Worm (Caenorhabditis elegans) whole organism, late embryonic: Measurements from ENCODE around the gene obr-3.
A peak's percentile ranks its signal among the peaks of the same experiment; 100 is the strongest.

Source experiments
- C38D4.7 ChIP-seq: fragments of 200-800 bp; sonication (Bioruptor generic); optimal IDR thresholded peaks from 2 replicates; lab custom pipeline; 2018; ENCODE audit warnings: mild to moderate bottlenecking, missing genetic modification characterization, moderate library complexity, missing compliant biosample characterization
- F13H6.1 ChIP-seq: sonication (generic microtip); optimal IDR thresholded peaks from 2 replicates; lab custom pipeline; 2016; ENCODE audit warnings: missing genetic modification characterization, missing compliant biosample characterization
- T23F11.4 ChIP-seq: fragments of 200-800 bp; sonication (Bioruptor generic); optimal IDR thresholded peaks from 2 replicates; lab custom pipeline; 2018; ENCODE audit warnings: mild to moderate bottlenecking, missing genetic modification characterization, missing compliant biosample characterization
- Y22D7AL.16 ChIP-seq: sonication (generic microtip); optimal IDR thresholded peaks from 2 replicates; lab custom pipeline; 2016; ENCODE audit warnings: missing genetic modification characterization, missing compliant biosample characterization
- ama-1 ChIP-seq: fragments of 150-350 bp; optimal IDR thresholded peaks from 2 replicates; lab custom pipeline; 2014
- ceh-14 ChIP-seq: sonication (generic microtip); optimal IDR thresholded peaks from 2 replicates; lab custom pipeline; 2016; ENCODE audit warnings: missing genotype, missing genetic modification characterization, missing compliant biosample characterization
- ceh-18 ChIP-seq: sonication (generic microtip); optimal IDR thresholded peaks from 2 replicates; lab custom pipeline; 2016; ENCODE audit warnings: missing genetic modification characterization, missing compliant biosample characterization
- ceh-19 ChIP-seq: fragments of 200-800 bp; sonication (Bioruptor generic); optimal IDR thresholded peaks from 2 replicates; lab custom pipeline; 2018; ENCODE audit warnings: mild to moderate bottlenecking, missing genetic modification characterization, missing compliant biosample characterization
- ceh-31 ChIP-seq: sonication (generic microtip); optimal IDR thresholded peaks from 2 replicates; lab custom pipeline; 2016; ENCODE audit warnings: missing genetic modification characterization, missing compliant biosample characterization
- ceh-34 ChIP-seq: sonication (generic microtip); optimal IDR thresholded peaks from 2 replicates; lab custom pipeline; 2016; ENCODE audit warnings: mild to moderate bottlenecking, missing genetic modification characterization, missing compliant biosample characterization
- ceh-45 ChIP-seq: fragments of 200-800 bp; sonication (Bioruptor generic); IDR thresholded peaks from 2 replicates; pipeline ENCODE4 v1.3.6; 2022; ENCODE audit warnings: missing genetic modification reagents, missing genetic modification characterization, missing compliant biosample characterization
- ceh-48 ChIP-seq: sonication (generic microtip); optimal IDR thresholded peaks from 2 replicates; lab custom pipeline; 2016; ENCODE audit warnings: missing genetic modification characterization, inconsistent platforms, missing compliant biosample characterization
- ceh-9 ChIP-seq: sonication (generic microtip); optimal IDR thresholded peaks from 2 replicates; lab custom pipeline; 2016; ENCODE audit warnings: mild to moderate bottlenecking, missing genetic modification characterization, inconsistent platforms, missing compliant biosample characterization
- dve-1 ChIP-seq: sonication (generic microtip); optimal IDR thresholded peaks from 2 replicates; lab custom pipeline; 2017; ENCODE audit warnings: antibody characterized with exemption, mild to moderate bottlenecking, missing genetic modification characterization, missing compliant biosample characterization
- elt-2 ChIP-seq: sonication (generic microtip); optimal IDR thresholded peaks from 2 replicates; lab custom pipeline; 2016; ENCODE audit warnings: missing genetic modification reagents, missing genetic modification characterization, missing compliant biosample characterization
- elt-4 ChIP-seq: sonication (generic microtip); optimal IDR thresholded peaks from 2 replicates; lab custom pipeline; 2016; ENCODE audit warnings: missing genetic modification characterization, missing compliant biosample characterization
- fkh-6 ChIP-seq: sonication (generic microtip); optimal IDR thresholded peaks from 2 replicates; lab custom pipeline; 2016; ENCODE audit warnings: missing genetic modification characterization, missing compliant biosample characterization
- gmeb-2 ChIP-seq: sonication (generic microtip); optimal IDR thresholded peaks from 2 replicates; lab custom pipeline; 2016; ENCODE audit warnings: missing genetic modification characterization, inconsistent platforms, missing compliant biosample characterization
- hlh-13 ChIP-seq: fragments of 200-800 bp; sonication (Bioruptor generic); optimal IDR thresholded peaks from 2 replicates; lab custom pipeline; 2018; ENCODE audit warnings: mild to moderate bottlenecking, missing genetic modification characterization, missing compliant biosample characterization
- hlh-30 ChIP-seq: sonication (generic microtip); optimal IDR thresholded peaks from 2 replicates; lab custom pipeline; 2017; ENCODE audit warnings: antibody characterized with exemption, missing genetic modification characterization, missing compliant biosample characterization; ENCODE audit not compliant: insufficient read depth
- lin-11 ChIP-seq: fragments of 200-800 bp; sonication (Bioruptor generic); optimal IDR thresholded peaks from 2 replicates; lab custom pipeline; 2018; ENCODE audit warnings: mild to moderate bottlenecking, missing genetic modification characterization, missing compliant biosample characterization
- nfya-1 ChIP-seq: sonication (generic microtip); optimal IDR thresholded peaks from 2 replicates; lab custom pipeline; 2017; ENCODE audit warnings: missing genetic modification characterization, mild to moderate bottlenecking, missing compliant biosample characterization, antibody characterized with exemption, moderate library complexity
- nhr-11 ChIP-seq: fragments of 150-350 bp; optimal IDR thresholded peaks from 2 replicates; lab custom pipeline; 2014; ENCODE audit warnings: missing biosample characterization, missing genetic modification characterization
- nhr-232 ChIP-seq: sonication (generic microtip); optimal IDR thresholded peaks from 2 replicates; lab custom pipeline; 2016; ENCODE audit warnings: missing genetic modification characterization, missing compliant biosample characterization
- npax-4 ChIP-seq: sonication (generic microtip); optimal IDR thresholded peaks from 2 replicates; lab custom pipeline; 2016; ENCODE audit warnings: missing genetic modification characterization, missing compliant biosample characterization
- pat-9 ChIP-seq: fragments of 200-800 bp; sonication (Bioruptor generic); optimal IDR thresholded peaks from 2 replicates; lab custom pipeline; 2018; ENCODE audit warnings: mild to moderate bottlenecking, missing genetic modification characterization, moderate library complexity, missing compliant biosample characterization
- pha-2 ChIP-seq: sonication (generic microtip); optimal IDR thresholded peaks from 2 replicates; lab custom pipeline; 2017; ENCODE audit warnings: mild to moderate bottlenecking, missing genetic modification characterization, missing compliant biosample characterization
- pha-4 ChIP-seq: fragments of 150-350 bp; optimal IDR thresholded peaks from 2 replicates; lab custom pipeline; 2018; ENCODE audit warnings: missing biosample characterization, missing genetic modification reagents, missing genetic modification characterization
- pqm-1 ChIP-seq: sonication (generic microtip); optimal IDR thresholded peaks from 2 replicates; lab custom pipeline; 2016; ENCODE audit warnings: missing genetic modification characterization, missing compliant biosample characterization
- pros-1 ChIP-seq: fragments of 150-350 bp; optimal IDR thresholded peaks from 2 replicates; lab custom pipeline; 2014; ENCODE audit warnings: missing biosample characterization, missing genetic modification reagents, missing genetic modification characterization
- rnt-1 ChIP-seq: sonication (generic microtip); optimal IDR thresholded peaks from 2 replicates; lab custom pipeline; 2016; ENCODE audit warnings: missing genetic modification characterization, missing compliant biosample characterization
- sdc-2 ChIP-seq: sonication (generic microtip); optimal IDR thresholded peaks from 2 replicates; lab custom pipeline; 2016; ENCODE audit warnings: missing genotype, missing genetic modification characterization, missing compliant biosample characterization
- sox-2 ChIP-seq: fragments of 200-800 bp; sonication (Bioruptor generic); IDR thresholded peaks from 2 replicates; pipeline ENCODE4 v1.3.6; 2022; ENCODE audit warnings: missing genetic modification reagents, missing genetic modification characterization, missing compliant biosample characterization
- syd-9 ChIP-seq: sonication (generic microtip); optimal IDR thresholded peaks from 2 replicates; lab custom pipeline; 2016; ENCODE audit warnings: mild to moderate bottlenecking, missing genetic modification characterization, moderate library complexity, missing compliant biosample characterization
- tbx-7 ChIP-seq: sonication (generic microtip); optimal IDR thresholded peaks from 2 replicates; lab custom pipeline; 2016; ENCODE audit warnings: missing genotype, missing genetic modification characterization, missing compliant biosample characterization
- unc-3 ChIP-seq, 2 experiments: fragments of 200-800 bp in 1 of 2; sonication (Bioruptor generic) in 1 of 2; sonication (generic microtip) in 1 of 2; conservative IDR thresholded peaks in 1 of 2; optimal IDR thresholded peaks in 1 of 2; 2 replicates each; pipeline versions ENCODE4 v1.3.6 to Lab custom; 2016 to 2022; ENCODE audit warnings: missing compliant biosample characterization in 2 of 2, missing genetic modification characterization in 2 of 2, missing genetic modification reagents in 1 of 2
- unc-42 ChIP-seq: sonication (generic microtip); optimal IDR thresholded peaks from 2 replicates; lab custom pipeline; 2016; ENCODE audit warnings: missing genotype, missing genetic modification characterization, missing compliant biosample characterization
- unc-86 ChIP-seq: sonication (generic microtip); optimal IDR thresholded peaks from 2 replicates; lab custom pipeline; 2016; ENCODE audit warnings: missing genetic modification characterization, missing compliant biosample characterization
- ztf-16 ChIP-seq: sonication (generic microtip); optimal IDR thresholded peaks from 2 replicates; lab custom pipeline; 2017; ENCODE audit warnings: missing genetic modification characterization, missing compliant biosample characterization

The obr-3 gene

ce11 chrX:13768562-13768961 lies 41.1 kb downstream of the obr-3 start:
- TF ChIP-seq unc-86 (tag; lab: Kevin White, UChicago) (no peak), unc-42 (peak; percentile 86), ztf-16 (no peak), C38D4.7 (GFP tag; lab: Kevin White, UChicago) (no peak), dve-1 (no peak), ceh-9 (no peak), ceh-19 (no peak), syd-9 (no peak), nfya-1 (peak; percentile 14), sox-2 (no peak), rnt-1 (no peak), ceh-31 (tag; lab: Kevin White, UChicago) (peak; percentile 34), sdc-2 (no peak), nhr-232 (tag; lab: Kevin White, UChicago) (no peak), ceh-45 (GFP tag; lab: Robert Waterston, UW) (no peak), fkh-6 (tag; lab: Kevin White, UChicago) (no peak)

ce11 chrX:13767282-13767681 lies 42.4 kb downstream of the obr-3 start:
- no peak for TF ChIP-seq dve-1
- no peak for TF ChIP-seq ceh-48
- no peak for TF ChIP-seq unc-3 (GFP tag; conservative IDR thresholded peaks at IDR 0.05; lab: Robert Waterston, UW)
- TF ChIP-seq unc-3 (tag; optimal IDR thresholded peaks at IDR 0.05; lab: Kevin White, UChicago): no peak
- TF ChIP-seq F13H6.1 (tag; lab: Kevin White, UChicago): no peak
- no peak for TF ChIP-seq pha-4 (tag; lab: Kevin White, UChicago)
- TF ChIP-seq elt-4 (tag; lab: Kevin White, UChicago): no peak
- TF ChIP-seq ceh-14 (tag; lab: Kevin White, UChicago): no peak
- no peak for TF ChIP-seq nhr-11 (tag; lab: Kevin White, UChicago)
- TF ChIP-seq ama-1 (lab: Kevin White, UChicago): no peak
- TF ChIP-seq elt-2 (tag; lab: Kevin White, UChicago): no peak
- no peak for TF ChIP-seq tbx-7 (tag; lab: Kevin White, UChicago)
- no peak for TF ChIP-seq T23F11.4 (GFP tag; lab: Kevin White, UChicago)
- no peak for TF ChIP-seq pros-1 (tag; lab: Kevin White, UChicago)
- TF ChIP-seq hlh-13 (GFP tag; lab: Kevin White, UChicago): no peak
- TF ChIP-seq lin-11 (tag; lab: Kevin White, UChicago): no peak

ce11 chrX:13759676-13760447 lies 49.8 kb downstream of the obr-3 start, which contains the start of gene cest-13:
TSS of gene cest-13 (plus strand) at chrX:13760237.
- TF ChIP-seq npax-4 (no peak), nhr-11 (tag; lab: Kevin White, UChicago) (no peak), ceh-18 (no peak)

- TF ChIP-seq hlh-30 (no peak), elt-4 (tag; lab: Kevin White, UChicago) (no peak), Y22D7AL.16 (tag; lab: Kevin White, UChicago) (no peak), nhr-232 (tag; lab: Kevin White, UChicago) (no peak), gmeb-2 (no peak), pat-9 (tag; lab: Kevin White, UChicago) (no peak), ceh-14 (tag; lab: Kevin White, UChicago) (no peak), ceh-34 (tag; lab: Kevin White, UChicago) (no peak), pqm-1 (tag; lab: Kevin White, UChicago) (no peak), pha-2 (tag; lab: Kevin White, UChicago) (no peak)
Measured at ce11 chrX:13755469-13755868, 54.2 kb downstream of the obr-3 start, which contains the start of gene aakb-1. TSS of gene aakb-1 (plus strand) at chrX:13755769.
